Worm (Caenorhabditis elegans): ENCODE measurements around the gene col-168.

ce11 chrX:6341513-6341912, 15.3 kb downstream of the col-168 start, which contains the start of gene C03B1.7:
- TF ChIP-seq snpc-4 (tag; optimal IDR thresholded peaks at IDR 0.05) (no peak), blmp-1 (tag; optimal IDR thresholded peaks at IDR 0.05) (no peak), nhr-12 (tag; optimal IDR thresholded peaks at IDR 0.05) (no peak), nhr-237 (tag; optimal IDR thresholded peaks at IDR 0.05) (no peak)
